Fruit fly (Drosophila melanogaster) whole organism, embryonic: ENCODE results near the gene CG5969.

Experiments
- Atf-2 ChIP-seq: fragments of 200-800 bp; sonication (Bioruptor generic); optimal IDR thresholded peaks from 2 replicates; lab custom pipeline; 2016; ENCODE audit warnings: missing biosample characterization, missing genetic modification characterization
- Bgb ChIP-seq: fragments of 200-800 bp; sonication (Bioruptor generic); IDR thresholded peaks from 2 replicates; pipeline ENCODE4 v1.3.6; 2022; ENCODE audit warnings: missing biosample characterization, missing genetic modification characterization; ENCODE audit not compliant: partially characterized antibody
- CG12071 ChIP-seq: fragments of 200-800 bp; sonication (Bioruptor generic); optimal IDR thresholded peaks from 3 replicates; lab custom pipeline; 2018; ENCODE audit warnings: missing biosample characterization, mild to moderate bottlenecking, missing genetic modification characterization
- CG12155 ChIP-seq: fragments of 200-800 bp; sonication (Bioruptor generic); optimal IDR thresholded peaks from 3 replicates; lab custom pipeline; 2016; ENCODE audit warnings: missing biosample characterization, missing genetic modification characterization
- CG12219 ChIP-seq: fragments of 200-800 bp; sonication (Bioruptor generic); optimal IDR thresholded peaks from 3 replicates; lab custom pipeline; 2018; ENCODE audit warnings: missing biosample characterization, mild to moderate bottlenecking, missing genetic modification characterization
- CG12391 ChIP-seq: fragments of 200-800 bp; sonication (Bioruptor generic); optimal IDR thresholded peaks from 3 replicates; lab custom pipeline; 2018; ENCODE audit warnings: missing biosample characterization, mild to moderate bottlenecking, missing genetic modification characterization, moderate library complexity
- CG13624 ChIP-seq: fragments of 200-800 bp; sonication (Bioruptor generic); optimal IDR thresholded peaks from 2 replicates; lab custom pipeline; 2016; ENCODE audit warnings: missing biosample characterization, missing genetic modification characterization
- CG18619 ChIP-seq: fragments of 200-800 bp; sonication (Bioruptor generic); optimal IDR thresholded peaks from 3 replicates; lab custom pipeline; 2017; ENCODE audit warnings: missing biosample characterization, mild to moderate bottlenecking, missing genetic modification characterization
- CG3163 ChIP-seq: fragments of 200-800 bp; sonication (Bioruptor generic); optimal IDR thresholded peaks from 3 replicates; lab custom pipeline; 2016; ENCODE audit warnings: missing biosample characterization, missing genetic modification characterization
- CG4404 ChIP-seq: fragments of 200-800 bp; sonication (Bioruptor generic); IDR thresholded peaks from 2 replicates; pipeline ENCODE4 v1.3.6; 2022; ENCODE audit warnings: missing biosample characterization, missing genetic modification characterization
- CG4730 ChIP-seq: fragments of 200-800 bp; sonication (Bioruptor generic); IDR thresholded peaks from 2 replicates; pipeline ENCODE4 v1.3.6; 2022; ENCODE audit warnings: missing biosample characterization, missing genetic modification characterization
- CG6683 ChIP-seq: fragments of 200-800 bp; sonication (Bioruptor generic); optimal IDR thresholded peaks from 2 replicates; lab custom pipeline; 2017; ENCODE audit warnings: missing biosample characterization, mild to moderate bottlenecking, missing genetic modification characterization, missing genetic modification reagents
- CG6854 ChIP-seq: fragments of 200-800 bp; sonication (Bioruptor generic); optimal IDR thresholded peaks from 3 replicates; lab custom pipeline; 2017; ENCODE audit warnings: missing biosample characterization, mild to moderate bottlenecking, missing genetic modification characterization
- CG9437 ChIP-seq: fragments of 200-800 bp; sonication (Bioruptor generic); optimal IDR thresholded peaks from 2 replicates; lab custom pipeline; 2018; ENCODE audit warnings: missing biosample characterization, mild to moderate bottlenecking, missing genetic modification characterization
- CG9727 ChIP-seq: fragments of 200-800 bp; sonication (Bioruptor generic); optimal IDR thresholded peaks from 3 replicates; lab custom pipeline; 2017; ENCODE audit warnings: missing biosample characterization, mild to moderate bottlenecking, missing genetic modification characterization
- CHES-1-like ChIP-seq: fragments of 200-800 bp; sonication (Bioruptor generic); optimal IDR thresholded peaks from 2 replicates; lab custom pipeline; 2016; ENCODE audit warnings: missing biosample characterization, missing genetic modification characterization
- Dad ChIP-seq: fragments of 200-800 bp; sonication (Bioruptor generic); optimal IDR thresholded peaks from 3 replicates; lab custom pipeline; 2016; ENCODE audit warnings: missing biosample characterization, missing genetic modification characterization
- Dbx ChIP-seq: fragments of 200-800 bp; sonication (Bioruptor generic); IDR thresholded peaks from 3 replicates; pipeline ENCODE4 v1.3.6; 2022; ENCODE audit warnings: missing biosample characterization, missing genetic modification characterization
- Dll ChIP-seq: fragments of 200-800 bp; sonication (Bioruptor generic); IDR thresholded peaks from 4 replicates; pipeline ENCODE4 v1.3.6; 2022; ENCODE audit warnings: missing biosample characterization, missing genetic modification characterization; ENCODE audit not compliant: partially characterized antibody
- Doc3 ChIP-seq: fragments of 200-800 bp; sonication (Bioruptor generic); IDR thresholded peaks from 3 replicates; pipeline ENCODE4 v1.3.6; 2022; ENCODE audit warnings: missing biosample characterization, missing genetic modification characterization; ENCODE audit not compliant: partially characterized antibody
- Fer3 ChIP-seq: fragments of 200-800 bp; sonication (Bioruptor generic); optimal IDR thresholded peaks from 2 replicates; lab custom pipeline; 2018; ENCODE audit warnings: missing biosample characterization, mild to moderate bottlenecking, missing genetic modification characterization, moderate library complexity
- H2.0 ChIP-seq: fragments of 200-800 bp; sonication (Bioruptor generic); IDR thresholded peaks from 2 replicates; pipeline ENCODE4 v1.3.6; 2022; ENCODE audit warnings: missing biosample characterization, missing genetic modification characterization
- HLH3B ChIP-seq: fragments of 200-800 bp; sonication (Bioruptor generic); IDR thresholded peaks from 2 replicates; pipeline ENCODE4 v1.3.6; 2022; ENCODE audit warnings: missing biosample characterization, missing genetic modification characterization
- HLH4C ChIP-seq: fragments of 200-800 bp; sonication (Bioruptor generic); IDR thresholded peaks from 3 replicates; pipeline ENCODE4 v1.3.6; 2022; ENCODE audit warnings: missing biosample characterization, missing genetic modification characterization; ENCODE audit not compliant: partially characterized antibody
- NC2α ChIP-seq: fragments of 200-800 bp; sonication (Bioruptor generic); optimal IDR thresholded peaks from 2 replicates; lab custom pipeline; 2016; ENCODE audit warnings: missing biosample characterization, missing genetic modification characterization
- Oli ChIP-seq: fragments of 200-800 bp; sonication (Bioruptor generic); optimal IDR thresholded peaks from 2 replicates; lab custom pipeline; 2018; ENCODE audit warnings: missing biosample characterization, mild to moderate bottlenecking, missing genetic modification characterization, moderate library complexity
- Sox102F ChIP-seq: fragments of 200-800 bp; sonication (Bioruptor generic); optimal IDR thresholded peaks from 2 replicates; lab custom pipeline; 2018; ENCODE audit warnings: missing biosample characterization, mild to moderate bottlenecking, missing genetic modification characterization, moderate library complexity
- Trl ChIP-seq, 3 experiments: fragments of >200 bp in 2 of 3; fragments of 200-800 bp in 1 of 3; sonication (Bioruptor generic) in 1 of 3; optimal IDR thresholded peaks; 2 replicates in 1 of 3; 3 replicates in 2 of 3; lab custom pipeline; 2016 to 2017; ENCODE audit warnings: missing biosample characterization in 1 of 3, missing genetic modification characterization in 1 of 3
- ab ChIP-seq: fragments of 200-800 bp; sonication (Bioruptor generic); optimal IDR thresholded peaks from 2 replicates; lab custom pipeline; 2016; ENCODE audit warnings: missing biosample characterization, missing genetic modification characterization
- az2 ChIP-seq: fragments of 200-800 bp; sonication (Bioruptor generic); optimal IDR thresholded peaks from 3 replicates; lab custom pipeline; 2016; ENCODE audit warnings: missing biosample characterization, missing genetic modification characterization
- bab2 ChIP-seq: fragments of 200-800 bp; sonication (Bioruptor generic); optimal IDR thresholded peaks from 2 replicates; lab custom pipeline; 2016; ENCODE audit warnings: missing biosample characterization, missing genetic modification characterization
- chif ChIP-seq, 2 experiments: fragments of 200-800 bp; sonication (Bioruptor generic); optimal IDR thresholded peaks; 3 replicates each; lab custom pipeline; 2016; ENCODE audit warnings: missing biosample characterization in 2 of 2, missing genetic modification characterization in 2 of 2
- chn ChIP-seq: fragments of 200-800 bp; sonication (Bioruptor generic); optimal IDR thresholded peaks from 2 replicates; lab custom pipeline; 2016; ENCODE audit warnings: missing biosample characterization, missing genetic modification characterization
- dan ChIP-seq: fragments of 200-800 bp; sonication (Bioruptor generic); IDR thresholded peaks from 2 replicates; pipeline ENCODE4 v1.3.6; 2022; ENCODE audit warnings: missing biosample characterization, missing genetic modification characterization
- dm ChIP-seq: fragments of 200-800 bp; sonication (Bioruptor generic); optimal IDR thresholded peaks from 3 replicates; lab custom pipeline; 2016; ENCODE audit warnings: missing biosample characterization, missing genetic modification characterization
- fd3F ChIP-seq: fragments of 200-800 bp; sonication (Bioruptor generic); optimal IDR thresholded peaks from 2 replicates; lab custom pipeline; 2018; ENCODE audit warnings: missing biosample characterization, mild to moderate bottlenecking, missing genetic modification characterization, moderate library complexity
- grau ChIP-seq: fragments of 200-800 bp; optimal IDR thresholded peaks from 3 replicates; lab custom pipeline; 2019; ENCODE audit warnings: missing biosample characterization, mild to moderate bottlenecking, missing genetic modification characterization, moderate library complexity
- gt ChIP-seq: fragments of 200-800 bp; sonication (Bioruptor generic); IDR thresholded peaks from 2 replicates; pipeline ENCODE4 v1.3.6; 2022; ENCODE audit warnings: missing biosample characterization, missing genetic modification characterization
- hb ChIP-seq: fragments of 200-800 bp; sonication (Bioruptor generic); IDR thresholded peaks from 3 replicates; pipeline ENCODE4 v1.3.6; 2022; ENCODE audit warnings: missing biosample characterization, missing genetic modification characterization; ENCODE audit not compliant: partially characterized antibody
- jumu ChIP-seq: fragments of 200-800 bp; sonication (Bioruptor generic); optimal IDR thresholded peaks from 3 replicates; lab custom pipeline; 2016; ENCODE audit warnings: missing biosample characterization, missing genetic modification characterization
- nerfin-2 ChIP-seq: fragments of 200-800 bp; sonication (Bioruptor generic); IDR thresholded peaks from 2 replicates; pipeline ENCODE4 v1.3.6; 2022; ENCODE audit warnings: missing biosample characterization, missing genetic modification characterization; ENCODE audit not compliant: partially characterized antibody
- nmo ChIP-seq: fragments of 200-800 bp; sonication (Bioruptor generic); optimal IDR thresholded peaks from 2 replicates; lab custom pipeline; 2018; ENCODE audit warnings: missing biosample characterization, mild to moderate bottlenecking, missing genetic modification characterization, moderate library complexity
- pfk ChIP-seq: fragments of 200-800 bp; sonication (Bioruptor generic); optimal IDR thresholded peaks from 2 replicates; lab custom pipeline; 2018; ENCODE audit warnings: missing biosample characterization, mild to moderate bottlenecking, missing genetic modification characterization, moderate library complexity
- slou ChIP-seq: fragments of 200-800 bp; sonication (Bioruptor generic); optimal IDR thresholded peaks from 3 replicates; lab custom pipeline; 2016; ENCODE audit warnings: missing biosample characterization, missing genetic modification characterization
- slp2 ChIP-seq: fragments of 200-800 bp; sonication (Bioruptor generic); optimal IDR thresholded peaks from 2 replicates; lab custom pipeline; 2016; ENCODE audit warnings: missing biosample characterization, missing genetic modification characterization
- sr ChIP-seq: fragments of 200-800 bp; sonication (Bioruptor generic); IDR thresholded peaks from 3 replicates; pipeline ENCODE4 v1.3.6; 2022; ENCODE audit warnings: missing biosample characterization, missing genetic modification characterization
- stwl ChIP-seq: fragments of 200-800 bp; sonication (Bioruptor generic); optimal IDR thresholded peaks from 3 replicates; lab custom pipeline; 2018; ENCODE audit warnings: missing biosample characterization, mild to moderate bottlenecking, missing genetic modification characterization, moderate library complexity
- tna ChIP-seq: fragments of 200-800 bp; sonication (Bioruptor generic); IDR thresholded peaks from 2 replicates; pipeline ENCODE4 v1.3.6; 2022; ENCODE audit warnings: missing biosample characterization, missing genetic modification characterization; ENCODE audit not compliant: partially characterized antibody
- ttk ChIP-seq: fragments of 200-800 bp; sonication (Bioruptor generic); IDR thresholded peaks from 2 replicates; pipeline ENCODE4 v2.1.2; 2022; ENCODE audit warnings: missing biosample characterization, missing genetic modification characterization
- vnd ChIP-seq: fragments of 200-800 bp; sonication (Bioruptor generic); IDR thresholded peaks from 3 replicates; pipeline ENCODE4 v1.3.6; 2022; ENCODE audit warnings: missing biosample characterization, missing genetic modification characterization; ENCODE audit not compliant: partially characterized antibody
- wek ChIP-seq: fragments of 200-800 bp; sonication (Bioruptor generic); optimal IDR thresholded peaks from 3 replicates; lab custom pipeline; 2018; ENCODE audit warnings: missing biosample characterization, mild to moderate bottlenecking, missing genetic modification characterization, moderate library complexity

The CG5969 gene

DNA sequence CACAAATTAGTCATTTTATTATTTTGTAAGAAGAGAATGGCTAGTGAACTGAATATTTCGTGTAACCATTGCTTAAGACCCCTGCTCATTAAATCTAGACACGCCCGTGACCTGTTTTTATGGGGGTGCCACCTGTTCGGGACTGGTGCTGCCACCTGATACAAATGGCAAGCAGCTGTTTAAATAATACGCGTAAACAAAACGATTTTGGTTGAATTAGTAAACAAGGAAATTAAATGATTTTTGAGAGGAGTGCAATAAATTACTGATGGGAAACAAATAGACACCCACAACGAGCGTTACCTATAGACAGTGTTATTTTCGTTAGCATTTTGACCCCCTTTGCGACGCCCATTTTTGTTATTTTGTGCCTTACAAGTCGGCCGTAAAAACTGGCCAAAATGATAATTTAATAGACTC, 1.2 kb downstream of the CG5969 start (continued):
- TF ChIP-seq Sox102F (GFP tag; lab: Kevin White, UChicago): peak; percentile 83
- TF ChIP-seq slou: peak; percentile 79
- TF ChIP-seq CG3163 (GFP tag; lab: Kevin White, UChicago): peak; percentile 67
- no peak for TF ChIP-seq CG4730 (GFP tag; lab: Robert Waterston, UW)
- peak; percentile 66 for TF ChIP-seq Oli (tag; lab: Kevin White, UChicago)
- peak; percentile 74 for TF ChIP-seq Atf-2
- TF ChIP-seq slp2 (GFP tag; lab: Kevin White, UChicago): peak; percentile 73
- TF ChIP-seq jumu (GFP tag; lab: Kevin White, UChicago): peak; percentile 87
- TF ChIP-seq CG6854 (GFP tag; lab: Kevin White, UChicago): peak; percentile 76
- TF ChIP-seq Doc3: no peak
- peak; percentile 73 for TF ChIP-seq dm (GFP tag; lab: Kevin White, UChicago)
- peak; percentile 87 for TF ChIP-seq chn (GFP tag; lab: Kevin White, UChicago)
- TF ChIP-seq gt (GFP tag; lab: Robert Waterston, UW): no peak
- peak; percentile 72 for TF ChIP-seq stwl (tag; lab: Kevin White, UChicago)
- TF ChIP-seq CG12155: peak; percentile 88
- peak; percentile 77 for TF ChIP-seq CG9437 (GFP tag; lab: Kevin White, UChicago)
- TF ChIP-seq CG9727 (GFP tag; lab: Kevin White, UChicago): peak; percentile 83
- TF ChIP-seq CG18619: peak; percentile 83
- no peak for TF ChIP-seq Bgb
- TF ChIP-seq Dad: peak; percentile 78
- TF ChIP-seq fd3F (GFP tag; lab: Kevin White, UChicago): peak; percentile 78
- TF ChIP-seq CG6683: peak; percentile 74
- TF ChIP-seq CG12391: peak; percentile 89

DNA sequence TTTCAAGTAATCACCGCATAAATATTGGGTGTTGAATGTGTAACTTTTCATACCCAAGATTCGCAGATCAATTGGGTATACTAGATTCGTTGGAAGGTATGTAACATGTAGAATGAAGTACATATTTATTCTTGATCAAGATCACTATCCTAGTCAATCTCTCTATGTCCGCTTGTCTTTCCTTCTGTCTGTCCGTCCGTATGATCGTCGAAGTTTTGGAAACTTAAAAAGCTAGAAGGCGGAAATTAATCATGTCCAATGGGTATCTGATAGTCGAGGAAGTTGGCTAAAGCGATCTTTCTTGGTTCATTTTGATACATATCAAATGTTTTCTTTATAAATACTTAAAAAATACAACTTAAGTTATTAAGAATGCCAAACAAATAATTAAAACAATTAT, 14.1 kb downstream of the CG5969 start:
- TF ChIP-seq sr (GFP tag; lab: Robert Waterston, UW): no peak
- TF ChIP-seq bab2 (GFP tag; lab: Kevin White, UChicago): no peak
- no peak for TF ChIP-seq pfk (GFP tag; lab: Kevin White, UChicago)
- no peak for TF ChIP-seq ab
- peak; percentile 59; the same call in 1 of the 2 replicates for TF ChIP-seq nerfin-2
- no peak for TF ChIP-seq H2.0 (GFP tag; lab: Robert Waterston, UW)
- TF ChIP-seq Trl (optimal IDR thresholded peaks at IDR 0.05; lab: Kevin White, UChicago): no peak
- TF ChIP-seq Trl (GFP tag; optimal IDR thresholded peaks at IDR 0.05; lab: Kevin White, UChicago): no peak
- TF ChIP-seq grau (tag; lab: Kevin White, UChicago): no peak
- TF ChIP-seq CG12071 (GFP tag; lab: Kevin White, UChicago): no peak
- 0 out of 4 replicates have a peak, but pooled peaks have one; percentile 27 for TF ChIP-seq Dll (GFP tag; lab: Robert Waterston, UW)
- TF ChIP-seq CG4404: no peak
- peak; percentile 69 for TF ChIP-seq HLH4C
- TF ChIP-seq CG12219 (GFP tag; lab: Kevin White, UChicago): no peak
- peak; percentile 61 for TF ChIP-seq vnd (GFP tag; lab: Robert Waterston, UW)
- 0 out of 3 replicates have a peak, but pooled peaks have one; percentile 58 for TF ChIP-seq hb (GFP tag; lab: Robert Waterston, UW)
- TF ChIP-seq HLH3B (GFP tag; lab: Robert Waterston, UW): no peak
- TF ChIP-seq wek: no peak
- no peak for TF ChIP-seq nmo (GFP tag; lab: Kevin White, UChicago)
- TF ChIP-seq dan (GFP tag; lab: Robert Waterston, UW): no peak
- no peak for TF ChIP-seq CHES-1-like
- no peak for TF ChIP-seq Dbx (GFP tag; lab: Robert Waterston, UW)
- TF ChIP-seq chif (GFP tag; optimal IDR thresholded peaks at IDR 0.05; lab: Kevin White, UChicago): no peak
- TF ChIP-seq CG13624 (GFP tag; lab: Kevin White, UChicago): no peak
- no peak for TF ChIP-seq az2 (GFP tag; lab: Kevin White, UChicago)
- no peak for TF ChIP-seq CG12155
- TF ChIP-seq tna (GFP tag; lab: Robert Waterston, UW): peak; percentile 33; the same call in 1 of the 2 replicates
- no peak for TF ChIP-seq Fer3 (tag; lab: Kevin White, UChicago)
- no peak for TF ChIP-seq NC2α (GFP tag; lab: Kevin White, UChicago)
- TF ChIP-seq ttk (GFP tag; lab: Robert Waterston, UW): no peak
